Fruit fly (Drosophila melanogaster) whole organism, embryonic: ENCODE results near the gene CG6830.

Experiments used
- CG12769 ChIP-seq: fragments of 200-800 bp; sonication (Bioruptor generic); optimal IDR thresholded peaks from 2 replicates; lab custom pipeline; 2019; ENCODE audit warnings: missing biosample characterization, mild to moderate bottlenecking, missing genetic modification characterization, moderate library complexity
- CG15514 ChIP-seq: fragments of 200-800 bp; sonication (Bioruptor generic); optimal IDR thresholded peaks from 3 replicates; lab custom pipeline; 2017; ENCODE audit warnings: missing biosample characterization, missing genetic modification characterization, mild to moderate bottlenecking, moderate library complexity, missing genetic modification reagents
- CG16815 ChIP-seq: fragments of 200-800 bp; sonication (Bioruptor generic); optimal IDR thresholded peaks from 3 replicates; lab custom pipeline; 2017; ENCODE audit warnings: missing biosample characterization, mild to moderate bottlenecking, missing genetic modification characterization
- CG17829 ChIP-seq: fragments of 200-800 bp; optimal IDR thresholded peaks from 2 replicates; lab custom pipeline; 2019; ENCODE audit warnings: missing biosample characterization, mild to moderate bottlenecking, missing genetic modification characterization, moderate library complexity
- Chrac-16 ChIP-seq: fragments of 200-800 bp; sonication (Bioruptor generic); optimal IDR thresholded peaks from 3 replicates; lab custom pipeline; 2016; ENCODE audit warnings: missing biosample characterization, missing genetic modification characterization
- hkb ChIP-seq, 2 experiments: fragments of 200-800 bp in 1 of 2; fragments of >200 bp in 1 of 2; sonication (Bioruptor generic) in 1 of 2; IDR thresholded peaks in 1 of 2; optimal IDR thresholded peaks in 1 of 2; 2 replicates each; pipeline versions ENCODE4 v1.3.6 to Lab custom; 2017 to 2022; ENCODE audit warnings: missing biosample characterization in 1 of 2, missing genetic modification characterization in 1 of 2
- unc-4 ChIP-seq: fragments of 200-800 bp; sonication (Bioruptor generic); IDR thresholded peaks from 2 replicates; pipeline ENCODE4 v1.3.6; 2022; ENCODE audit warnings: missing biosample characterization, missing genetic modification characterization; ENCODE audit not compliant: partially characterized antibody

- TF ChIP-seq Chrac-16 (GFP tag; lab: Kevin White, UChicago) (peak; percentile 95), hkb (optimal IDR thresholded peaks at IDR 0.05; lab: Kevin White, UChicago) (no peak), hkb (GFP tag; IDR thresholded peaks at IDR 0.05; lab: Robert Waterston, UW) (peak; percentile 97), CG17829 (peak; percentile 88), unc-4 (GFP tag; lab: Robert Waterston, UW) (no peak), CG15514 (GFP tag; lab: Kevin White, UChicago) (peak; percentile 92), CG12769 (peak; percentile 98), CG16815 (GFP tag; lab: Kevin White, UChicago) (peak; percentile 90)
Observed at dm6 chr3R:11649449-11649848, 34.7 kb downstream of the CG6830 start.
